Fruit fly (Drosophila melanogaster) whole organism, prepupa: ENCODE data around the gene CG10336.

Source experiments
- CG31627 ChIP-seq: fragments of 200-800 bp; sonication (Bioruptor generic); optimal IDR thresholded peaks from 3 replicates; lab custom pipeline; 2016; ENCODE audit warnings: missing biosample characterization, missing genetic modification characterization
- CG32006 ChIP-seq: fragments of 200-800 bp; sonication (Bioruptor generic); optimal IDR thresholded peaks from 3 replicates; lab custom pipeline; 2017; ENCODE audit warnings: missing biosample characterization, mild to moderate bottlenecking, missing genetic modification characterization
- CG6163 ChIP-seq: fragments of 200-800 bp; sonication (Bioruptor generic); IDR thresholded peaks from 3 replicates; pipeline ENCODE4 v1.3.6; 2022; ENCODE audit warnings: missing biosample characterization, missing genetic modification characterization
- CG8319 ChIP-seq: fragments of 200-800 bp; sonication (Bioruptor generic); optimal IDR thresholded peaks from 3 replicates; lab custom pipeline; 2016; ENCODE audit warnings: missing biosample characterization, missing genetic modification characterization
- Ets21C ChIP-seq: fragments of 200-800 bp; sonication (Bioruptor generic); optimal IDR thresholded peaks from 3 replicates; lab custom pipeline; 2016; ENCODE audit warnings: missing biosample characterization, missing genetic modification characterization
- Hr39 ChIP-seq: fragments of 200-800 bp; sonication (Bioruptor generic); optimal IDR thresholded peaks from 2 replicates; lab custom pipeline; 2016; ENCODE audit warnings: missing biosample characterization, missing genetic modification characterization
- fd85E ChIP-seq: fragments of 200-800 bp; sonication (Bioruptor generic); optimal IDR thresholded peaks from 3 replicates; lab custom pipeline; 2016; ENCODE audit warnings: missing biosample characterization, missing genetic modification characterization
- lz ChIP-seq: fragments of 200-800 bp; sonication (Bioruptor generic); optimal IDR thresholded peaks from 3 replicates; lab custom pipeline; 2016; ENCODE audit warnings: missing biosample characterization, missing genetic modification characterization
- salr ChIP-seq, 2 experiments: fragments of 200-800 bp; sonication (Bioruptor generic); optimal IDR thresholded peaks; 3 replicates each; lab custom pipeline; 2016 to 2018; ENCODE audit warnings: missing biosample characterization in 2 of 2, missing genetic modification characterization in 2 of 2, mild to moderate bottlenecking in 1 of 2
- spab ChIP-seq: fragments of 200-800 bp; sonication (Bioruptor generic); optimal IDR thresholded peaks from 2 replicates; lab custom pipeline; 2017; ENCODE audit warnings: missing biosample characterization, mild to moderate bottlenecking, missing genetic modification characterization, missing genetic modification reagents

DNA sequence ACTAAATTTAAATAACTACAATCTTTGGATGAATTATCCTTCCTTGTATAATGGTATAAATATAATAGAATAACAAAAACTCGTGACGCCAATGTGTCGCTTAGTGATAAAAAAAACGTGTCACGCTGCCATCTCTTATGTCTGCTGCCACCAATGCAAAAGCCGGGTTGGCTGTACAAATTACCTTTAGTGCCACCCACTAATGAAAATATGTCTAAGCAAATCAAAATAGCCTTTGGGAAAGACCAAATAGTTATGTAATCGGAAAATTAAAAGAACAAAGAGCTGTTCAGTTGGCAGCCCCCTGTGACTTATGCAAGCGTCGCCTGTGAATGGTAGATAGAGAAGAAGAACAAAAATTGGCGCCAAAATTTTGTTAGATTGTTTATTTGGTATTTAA, at the start of gene CG10336:
- TF ChIP-seq Ets21C (GFP tag; lab: Kevin White, UChicago) (no peak), CG6163 (GFP tag; lab: Robert Waterston, UW) (no peak), CG31627 (GFP tag; lab: Kevin White, UChicago) (no peak), fd85E (no peak), Hr39 (GFP tag; lab: Kevin White, UChicago) (no peak), salr (GFP tag; optimal IDR thresholded peaks at IDR 0.05; lab: Kevin White, UChicago) (no peak), CG8319 (GFP tag; lab: Kevin White, UChicago) (no peak), CG32006 (GFP tag; lab: Kevin White, UChicago) (no peak), spab (GFP tag; lab: Kevin White, UChicago) (no peak), lz (GFP tag; lab: Kevin White, UChicago) (no peak)
